Worm (Caenorhabditis elegans) whole organism, L4 larva: Measurements from ENCODE around the gene srx-125.
A peak's percentile ranks its signal among the peaks of the same experiment; 100 is the strongest.

Experiments
- D1046.2 ChIP-seq: fragments of 200-800 bp; sonication (Bioruptor generic); IDR thresholded peaks from 2 replicates; pipeline ENCODE4 v1.3.6; 2022; ENCODE audit warnings: missing genetic modification characterization, missing compliant biosample characterization
- F10B5.3 ChIP-seq: sonication (generic microtip); optimal IDR thresholded peaks from 2 replicates; lab custom pipeline; 2016; ENCODE audit warnings: mild to moderate bottlenecking, missing genetic modification characterization, missing compliant biosample characterization
- F26F4.8 ChIP-seq: fragments of 200-800 bp; sonication (Bioruptor generic); conservative IDR thresholded peaks from 2 replicates; pipeline ENCODE4 v1.3.6; 2022; ENCODE audit warnings: missing genetic modification characterization, missing compliant biosample characterization
- F44E2.7 ChIP-seq: fragments of 200-800 bp; sonication (Bioruptor generic); IDR thresholded peaks from 2 replicates; pipeline ENCODE4 v2.1.2; 2022; ENCODE audit warnings: missing genetic modification characterization, missing compliant biosample characterization
- F49E8.2 ChIP-seq: sonication (generic microtip); optimal IDR thresholded peaks from 2 replicates; lab custom pipeline; 2016; ENCODE audit warnings: missing compliant biosample characterization, mild to moderate bottlenecking, missing genetic modification characterization, borderline replicate concordance
- T20F7.1 ChIP-seq: fragments of 200-800 bp; sonication (Bioruptor generic); optimal IDR thresholded peaks from 2 replicates; lab custom pipeline; 2018; ENCODE audit warnings: mild to moderate bottlenecking, missing genetic modification characterization, missing compliant biosample characterization
- T26A8.4 ChIP-seq: fragments of 200-800 bp; sonication (Bioruptor generic); IDR thresholded peaks from 2 replicates; pipeline ENCODE4 v1.3.6; 2022; ENCODE audit warnings: missing genetic modification characterization, missing compliant biosample characterization
- Y105C5A.15 ChIP-seq: fragments of 200-800 bp; sonication (Bioruptor generic); IDR thresholded peaks from 2 replicates; pipeline ENCODE4 v1.3.6; 2022; ENCODE audit warnings: missing genetic modification characterization, missing compliant biosample characterization
- Y48G9A.11 ChIP-seq: fragments of 200-800 bp; sonication (Bioruptor generic); IDR thresholded peaks from 2 replicates; pipeline ENCODE4 v1.3.6; 2022; ENCODE audit warnings: missing genetic modification reagents, missing genetic modification characterization, missing compliant biosample characterization
- Y75B8A.6 ChIP-seq: fragments of 200-800 bp; sonication (Bioruptor generic); IDR thresholded peaks from 2 replicates; pipeline ENCODE4 v1.3.6; 2022; ENCODE audit warnings: missing genetic modification reagents, missing genetic modification characterization, missing compliant biosample characterization
- ZK546.5 ChIP-seq, 2 experiments: sonication (generic microtip); optimal IDR thresholded peaks; 2 replicates each; lab custom pipeline; 2017; ENCODE audit warnings: missing biosample characterization in 2 of 2, missing genetic modification characterization in 2 of 2
- aha-1 ChIP-seq: fragments of 150-350 bp; peaks from one replicate; lab custom pipeline; 2014; ENCODE audit warnings: missing biosample characterization, missing genetic modification characterization
- arid-1 ChIP-seq: fragments of 200-800 bp; sonication (Bioruptor generic); conservative IDR thresholded peaks from 2 replicates; pipeline ENCODE4 v1.3.6; 2022; ENCODE audit warnings: missing genetic modification reagents, missing genetic modification characterization, missing compliant biosample characterization
- ceh-20 ChIP-seq: fragments of 200-800 bp; sonication (Bioruptor generic); IDR thresholded peaks from 2 replicates; pipeline ENCODE4 v1.3.6; 2022; ENCODE audit warnings: missing genetic modification reagents, missing genetic modification characterization, missing compliant biosample characterization
- ceh-28 ChIP-seq: fragments of 150-350 bp; optimal IDR thresholded peaks from 2 replicates; lab custom pipeline; 2014; ENCODE audit warnings: missing biosample characterization, missing genetic modification reagents, missing genetic modification characterization
- ceh-44 ChIP-seq: fragments of 200-800 bp; sonication (Bioruptor generic); IDR thresholded peaks from 2 replicates; pipeline ENCODE4 v1.3.6; 2022; ENCODE audit warnings: missing genetic modification reagents, missing genetic modification characterization, missing compliant biosample characterization
- ceh-62 ChIP-seq: sonication (generic microtip); optimal IDR thresholded peaks from 2 replicates; lab custom pipeline; 2017; ENCODE audit warnings: missing biosample characterization, missing genetic modification characterization
- daf-16 ChIP-seq, 3 experiments: sonication (generic microtip); optimal IDR thresholded peaks; 2 replicates each; lab custom pipeline; 2016 to 2017; ENCODE audit warnings: missing genetic modification characterization in 3 of 3, missing genetic modification reagents in 3 of 3, mild to moderate bottlenecking in 2 of 3, missing compliant biosample characterization in 2 of 3, missing biosample characterization in 1 of 3, moderate library complexity in 1 of 3
- daf-19 ChIP-seq: fragments of 200-800 bp; sonication (Bioruptor generic); conservative IDR thresholded peaks from 2 replicates; pipeline ENCODE4 v1.3.6; 2022; ENCODE audit warnings: missing genetic modification characterization, missing compliant biosample characterization
- dmd-6 ChIP-seq: fragments of 200-800 bp; sonication (Bioruptor generic); IDR thresholded peaks from 2 replicates; pipeline ENCODE4 v1.3.6; 2022; ENCODE audit warnings: missing genetic modification reagents, missing genetic modification characterization, missing compliant biosample characterization
- dmd-9 ChIP-seq: fragments of 200-800 bp; sonication (Bioruptor generic); IDR thresholded peaks from 2 replicates; pipeline ENCODE4 v1.3.6; 2022; ENCODE audit warnings: missing genetic modification reagents, missing genetic modification characterization, missing compliant biosample characterization
- dpl-1 ChIP-seq: fragments of 150-350 bp; optimal IDR thresholded peaks from 2 replicates; lab custom pipeline; 2014; ENCODE audit warnings: missing biosample characterization, missing genetic modification reagents, missing genetic modification characterization
- duxl-1 ChIP-seq: sonication (generic microtip); optimal IDR thresholded peaks from 2 replicates; lab custom pipeline; 2016; ENCODE audit warnings: mild to moderate bottlenecking, missing genetic modification characterization, moderate library complexity, missing compliant biosample characterization; ENCODE audit not compliant: poor library complexity
- egl-43 ChIP-seq: fragments of 200-800 bp; sonication (Bioruptor generic); IDR thresholded peaks from 2 replicates; pipeline ENCODE4 v1.3.6; 2022; ENCODE audit warnings: missing genetic modification reagents, missing genetic modification characterization, missing compliant biosample characterization
- gei-8 ChIP-seq: fragments of 200-800 bp; sonication (Bioruptor generic); optimal IDR thresholded peaks from 2 replicates; lab custom pipeline; 2018; ENCODE audit warnings: mild to moderate bottlenecking, missing genetic modification characterization, missing compliant biosample characterization
- hmg-1.1 ChIP-seq: fragments of 200-800 bp; sonication (Bioruptor generic); IDR thresholded peaks from 2 replicates; pipeline ENCODE4 v1.3.6; 2022; ENCODE audit warnings: missing genetic modification reagents, missing genetic modification characterization, missing compliant biosample characterization
- jun-1 ChIP-seq: fragments of 150-350 bp; optimal IDR thresholded peaks from 2 replicates; lab custom pipeline; 2014; ENCODE audit warnings: missing biosample characterization, missing genetic modification reagents, missing genetic modification characterization
- lim-7 ChIP-seq: fragments of 200-800 bp; sonication (Bioruptor generic); IDR thresholded peaks from 2 replicates; pipeline ENCODE4 v1.3.6; 2022; ENCODE audit warnings: missing genetic modification characterization, missing compliant biosample characterization
- lin-13 ChIP-seq: fragments of 150-350 bp; optimal IDR thresholded peaks from 2 replicates; lab custom pipeline; 2014; ENCODE audit warnings: missing biosample characterization, missing genetic modification reagents, missing genetic modification characterization
- lin-29 ChIP-seq: fragments of 200-800 bp; sonication (Bioruptor generic); IDR thresholded peaks from 2 replicates; pipeline ENCODE4 v1.3.6; 2022; ENCODE audit warnings: missing genetic modification reagents, missing genetic modification characterization, missing compliant biosample characterization
- lin-38 ChIP-seq: fragments of 200-800 bp; sonication (Bioruptor generic); IDR thresholded peaks from 2 replicates; pipeline ENCODE4 v1.3.6; 2022; ENCODE audit warnings: missing genetic modification reagents, missing genetic modification characterization, missing compliant biosample characterization
- lin-39 ChIP-seq: fragments of 150-350 bp; optimal IDR thresholded peaks from 2 replicates; lab custom pipeline; 2014; ENCODE audit warnings: missing biosample characterization, missing genetic modification reagents, missing genetic modification characterization
- lsy-2 ChIP-seq, 2 experiments: fragments of 150-350 bp in 1 of 2; sonication (generic microtip) in 1 of 2; optimal IDR thresholded peaks; 2 replicates each; lab custom pipeline; 2014 to 2017; ENCODE audit warnings: missing biosample characterization in 2 of 2, missing genetic modification characterization in 2 of 2
- mep-1 ChIP-seq: fragments of 150-350 bp; sonication (generic microtip); optimal IDR thresholded peaks from 3 replicates; lab custom pipeline; 2014; ENCODE audit warnings: missing biosample characterization, missing genetic modification characterization
- mes-2 ChIP-seq: sonication (generic microtip); optimal IDR thresholded peaks from 2 replicates; lab custom pipeline; 2016; ENCODE audit warnings: missing genotype, mild to moderate bottlenecking, missing genetic modification characterization, missing compliant biosample characterization; ENCODE audit not compliant: poor library complexity, severe bottlenecking
- nhr-10 ChIP-seq: fragments of 150-350 bp; optimal IDR thresholded peaks from 2 replicates; lab custom pipeline; 2014; ENCODE audit warnings: missing biosample characterization, missing genetic modification characterization
- nhr-102 ChIP-seq: sonication (generic microtip); optimal IDR thresholded peaks from 2 replicates; lab custom pipeline; 2016; ENCODE audit warnings: mild to moderate bottlenecking, missing genetic modification characterization, moderate library complexity, missing compliant biosample characterization
- nhr-11 ChIP-seq: fragments of 150-350 bp; optimal IDR thresholded peaks from 2 replicates; lab custom pipeline; 2014; ENCODE audit warnings: missing biosample characterization, missing genetic modification characterization
- nhr-111 ChIP-seq: fragments of 200-800 bp; sonication (Bioruptor generic); optimal IDR thresholded peaks from 2 replicates; lab custom pipeline; 2018; ENCODE audit warnings: mild to moderate bottlenecking, missing genetic modification characterization, missing compliant biosample characterization
- nhr-237 ChIP-seq: sonication (generic microtip); optimal IDR thresholded peaks from 2 replicates; lab custom pipeline; 2017; ENCODE audit warnings: missing biosample characterization, missing genetic modification characterization
- nhr-28 ChIP-seq: fragments of 150-350 bp; optimal IDR thresholded peaks from 2 replicates; lab custom pipeline; 2014; ENCODE audit warnings: missing biosample characterization, missing genetic modification characterization
- nhr-48 ChIP-seq: sonication (generic microtip); optimal IDR thresholded peaks from 2 replicates; lab custom pipeline; 2016; ENCODE audit warnings: mild to moderate bottlenecking, missing genetic modification characterization, missing compliant biosample characterization
- nhr-76 ChIP-seq: fragments of 150-350 bp; optimal IDR thresholded peaks from 2 replicates; lab custom pipeline; 2014; ENCODE audit warnings: missing biosample characterization, missing genetic modification characterization
- pqm-1 ChIP-seq: sonication (generic microtip); optimal IDR thresholded peaks from 2 replicates; lab custom pipeline; 2017; ENCODE audit warnings: missing biosample characterization, missing genetic modification characterization
- rbr-2 ChIP-seq: sonication (generic microtip); optimal IDR thresholded peaks from 2 replicates; lab custom pipeline; 2016; ENCODE audit warnings: missing genotype, missing genetic modification characterization, missing compliant biosample characterization
- sdz-12 ChIP-seq: fragments of 200-800 bp; sonication (Bioruptor generic); optimal IDR thresholded peaks from 2 replicates; lab custom pipeline; 2018; ENCODE audit warnings: mild to moderate bottlenecking, missing genetic modification characterization, missing compliant biosample characterization
- spr-1 ChIP-seq: sonication (generic microtip); optimal IDR thresholded peaks from 2 replicates; lab custom pipeline; 2016; ENCODE audit warnings: mild to moderate bottlenecking, missing genetic modification characterization, missing compliant biosample characterization
- tag-97 ChIP-seq: fragments of 200-800 bp; sonication (Bioruptor generic); IDR thresholded peaks from 2 replicates; pipeline ENCODE4 v1.3.6; 2022; ENCODE audit warnings: missing genetic modification characterization, missing compliant biosample characterization
- unc-39 ChIP-seq: sonication (generic microtip); optimal IDR thresholded peaks from 2 replicates; lab custom pipeline; 2017; ENCODE audit warnings: missing biosample characterization, missing genetic modification characterization
- vab-7 ChIP-seq: fragments of 200-800 bp; sonication (Bioruptor generic); IDR thresholded peaks from 2 replicates; pipeline ENCODE4 v1.3.6; 2022; ENCODE audit warnings: missing genetic modification reagents, missing genetic modification characterization, missing compliant biosample characterization
- zfp-3 ChIP-seq: fragments of 200-800 bp; sonication (Bioruptor generic); conservative IDR thresholded peaks from 2 replicates; pipeline ENCODE4 v1.3.6; 2022; ENCODE audit warnings: missing genetic modification reagents, missing genetic modification characterization, missing compliant biosample characterization
- zip-11 ChIP-seq: fragments of 200-800 bp; sonication (Bioruptor generic); IDR thresholded peaks from 2 replicates; pipeline ENCODE4 v1.3.6; 2022; ENCODE audit warnings: missing genetic modification characterization, missing compliant biosample characterization

srx-125 gene

ce11 chrV:13380178-13380577 lies 13.1 kb downstream of the srx-125 start, which contains the start of gene ifbp-1:
Gene ifbp-1 (minus strand): TSS chrV:13380262.
- no peak for TF ChIP-seq F49E8.2 (tag; lab: Kevin White, UChicago)
- peak; percentile 64 for TF ChIP-seq mep-1
- no peak for TF ChIP-seq rbr-2 (tag; lab: Kevin White, UChicago)
- no peak for TF ChIP-seq pqm-1 (tag; lab: Kevin White, UChicago)
- TF ChIP-seq spr-1 (tag; lab: Kevin White, UChicago), result no peak
- TF ChIP-seq T20F7.1 (GFP tag; lab: Kevin White, UChicago), result no peak
- no peak for TF ChIP-seq nhr-102 (tag; lab: Kevin White, UChicago)
- TF ChIP-seq T26A8.4 (GFP tag; lab: Robert Waterston, UW), result no peak
- no peak for TF ChIP-seq F26F4.8 (GFP tag; lab: Robert Waterston, UW)
- no peak for TF ChIP-seq nhr-11 (tag; lab: Kevin White, UChicago)
- TF ChIP-seq duxl-1 (tag; lab: Kevin White, UChicago), result no peak
- TF ChIP-seq nhr-111 (GFP tag; lab: Kevin White, UChicago), result no peak
- TF ChIP-seq jun-1 (tag; lab: Kevin White, UChicago), result no peak
- TF ChIP-seq ceh-20 (GFP tag; lab: Robert Waterston, UW), result no peak
- no peak for TF ChIP-seq Y75B8A.6 (GFP tag; lab: Robert Waterston, UW)
- TF ChIP-seq dpl-1, result no peak
- TF ChIP-seq daf-16 (GFP tag; optimal IDR thresholded peaks at IDR 0.05; lab: Kevin White, UChicago), result no peak
- no peak for TF ChIP-seq daf-16 (tag; optimal IDR thresholded peaks at IDR 0.05; lab: Kevin White, UChicago)
- no peak for TF ChIP-seq lin-39 (tag; lab: Kevin White, UChicago)
- TF ChIP-seq daf-19 (GFP tag; lab: Robert Waterston, UW), result no peak
- no peak for TF ChIP-seq gei-8 (GFP tag; lab: Kevin White, UChicago)
- TF ChIP-seq sdz-12, result no peak
- no peak for TF ChIP-seq nhr-76
- no peak for TF ChIP-seq lin-13
- peak; percentile 22 to 34 for TF ChIP-seq lsy-2 (tag; optimal IDR thresholded peaks at IDR 0.05; lab: Kevin White, UChicago)
- no peak for TF ChIP-seq ceh-44 (GFP tag; lab: Robert Waterston, UW)
- no peak for TF ChIP-seq arid-1 (GFP tag; lab: Robert Waterston, UW)
- no peak for TF ChIP-seq zfp-3 (GFP tag; lab: Robert Waterston, UW)
- TF ChIP-seq egl-43 (GFP tag; lab: Robert Waterston, UW), result no peak
- TF ChIP-seq Y48G9A.11, result no peak
- TF ChIP-seq zip-11 (GFP tag; lab: Robert Waterston, UW), result no peak
- TF ChIP-seq ZK546.5 (tag; optimal IDR thresholded peaks at IDR 0.05; lab: Kevin White, UChicago), result no peak
- no peak for TF ChIP-seq nhr-237
- TF ChIP-seq unc-39, result no peak
- no peak for TF ChIP-seq lim-7 (GFP tag; lab: Robert Waterston, UW)
- no peak for TF ChIP-seq F10B5.3 (tag; lab: Kevin White, UChicago)
- TF ChIP-seq nhr-48 (tag; lab: Kevin White, UChicago), result no peak
- TF ChIP-seq F44E2.7 (GFP tag; lab: Robert Waterston, UW), result no peak
- TF ChIP-seq aha-1, result peak; percentile 29
- TF ChIP-seq vab-7 (GFP tag; lab: Robert Waterston, UW), result no peak
- no peak for TF ChIP-seq mes-2
- TF ChIP-seq ceh-62 (tag; lab: Kevin White, UChicago), result no peak
- no peak for TF ChIP-seq lin-38
- peak; percentile 14 for TF ChIP-seq nhr-10 (tag; lab: Kevin White, UChicago)
- TF ChIP-seq lin-29 (GFP tag; lab: Robert Waterston, UW), result no peak
- no peak for TF ChIP-seq tag-97 (GFP tag; lab: Robert Waterston, UW)
- no peak for TF ChIP-seq dmd-9
- peak; percentile 24; the same call in 1 of the 2 replicates for TF ChIP-seq dmd-6 (GFP tag; lab: Robert Waterston, UW)
- no peak for TF ChIP-seq ceh-28 (tag; lab: Kevin White, UChicago)
- TF ChIP-seq Y105C5A.15 (GFP tag; lab: Robert Waterston, UW), result no peak
- no peak for TF ChIP-seq hmg-1.1
- peak; percentile 85 for TF ChIP-seq nhr-28 (tag; lab: Kevin White, UChicago)
- no peak for TF ChIP-seq D1046.2
